Fruit fly (Drosophila melanogaster) whole organism, embryonic: ENCODE data around the gene Rab3-GEF.

Experiments used
- Asciz ChIP-seq: fragments of 200-800 bp; sonication (Bioruptor generic); optimal IDR thresholded peaks from 2 replicates; lab custom pipeline; 2017; ENCODE audit warnings: missing biosample characterization, mild to moderate bottlenecking, missing genetic modification characterization, missing genetic modification reagents
- CG10267 ChIP-seq: fragments of 200-800 bp; sonication (Bioruptor generic); optimal IDR thresholded peaks from 2 replicates; lab custom pipeline; 2018; ENCODE audit warnings: missing biosample characterization, mild to moderate bottlenecking, missing genetic modification characterization, moderate library complexity
- CG10979 ChIP-seq: fragments of 200-800 bp; sonication (Bioruptor generic); optimal IDR thresholded peaks from 2 replicates; lab custom pipeline; 2018; ENCODE audit warnings: missing biosample characterization, mild to moderate bottlenecking, missing genetic modification characterization, moderate library complexity
- CG11504 ChIP-seq: fragments of 200-800 bp; sonication (Bioruptor generic); optimal IDR thresholded peaks from 3 replicates; lab custom pipeline; 2019; ENCODE audit warnings: missing biosample characterization, mild to moderate bottlenecking, missing genetic modification characterization, moderate library complexity
- CG11560 ChIP-seq: fragments of 200-800 bp; sonication (Bioruptor generic); IDR thresholded peaks from 3 replicates; pipeline ENCODE4 v1.3.6; 2022; ENCODE audit warnings: missing biosample characterization, missing genetic modification characterization
- CG12104 ChIP-seq: fragments of 200-800 bp; sonication (Bioruptor generic); optimal IDR thresholded peaks from 3 replicates; lab custom pipeline; 2016; ENCODE audit warnings: missing biosample characterization, missing genetic modification characterization
- CG17361 ChIP-seq: fragments of 200-800 bp; sonication (Bioruptor generic); IDR thresholded peaks from 3 replicates; pipeline ENCODE4 v1.3.6; 2022; ENCODE audit warnings: missing biosample characterization, missing genetic modification characterization
- CG17829 ChIP-seq: fragments of 200-800 bp; optimal IDR thresholded peaks from 2 replicates; lab custom pipeline; 2019; ENCODE audit warnings: missing biosample characterization, mild to moderate bottlenecking, missing genetic modification characterization, moderate library complexity
- CG2678 ChIP-seq: fragments of 200-800 bp; sonication (Bioruptor generic); optimal IDR thresholded peaks from 3 replicates; lab custom pipeline; 2019; ENCODE audit warnings: missing biosample characterization, mild to moderate bottlenecking, missing genetic modification characterization, moderate library complexity
- CG31441 ChIP-seq: fragments of 200-800 bp; sonication (Bioruptor generic); IDR thresholded peaks from 2 replicates; pipeline ENCODE4 v1.3.6; 2022; ENCODE audit warnings: missing biosample characterization, missing genetic modification characterization
- CG32772 ChIP-seq: fragments of 200-800 bp; sonication (Bioruptor generic); IDR thresholded peaks from 2 replicates; pipeline ENCODE4 v1.3.6; 2022; ENCODE audit warnings: missing biosample characterization, missing genetic modification characterization
- CG3995 ChIP-seq: fragments of 200-800 bp; sonication (Bioruptor generic); optimal IDR thresholded peaks from 3 replicates; lab custom pipeline; 2016; ENCODE audit warnings: missing biosample characterization, missing genetic modification characterization
- CG5180 ChIP-seq: fragments of 200-800 bp; sonication (Bioruptor generic); optimal IDR thresholded peaks from 3 replicates; lab custom pipeline; 2017; ENCODE audit warnings: missing biosample characterization, missing genetic modification characterization, mild to moderate bottlenecking, moderate library complexity, missing genetic modification reagents
- CG7556 ChIP-seq: fragments of 200-800 bp; sonication (Bioruptor generic); optimal IDR thresholded peaks from 2 replicates; lab custom pipeline; 2017; ENCODE audit warnings: missing biosample characterization, mild to moderate bottlenecking, missing genetic modification characterization
- CG7839 ChIP-seq: fragments of 200-800 bp; sonication (Bioruptor generic); optimal IDR thresholded peaks from 3 replicates; lab custom pipeline; 2018; ENCODE audit warnings: missing biosample characterization, mild to moderate bottlenecking, missing genetic modification characterization, moderate library complexity
- CG8281 ChIP-seq: fragments of 200-800 bp; sonication (Bioruptor generic); optimal IDR thresholded peaks from 2 replicates; lab custom pipeline; 2018; ENCODE audit warnings: missing biosample characterization, mild to moderate bottlenecking, missing genetic modification characterization, moderate library complexity
- CG8924 ChIP-seq: fragments of 200-800 bp; optimal IDR thresholded peaks from 3 replicates; lab custom pipeline; 2019; ENCODE audit warnings: missing biosample characterization, mild to moderate bottlenecking, missing genetic modification characterization, moderate library complexity
- CTCF ChIP-seq: fragments of 200-800 bp; sonication (Bioruptor generic); optimal IDR thresholded peaks from 2 replicates; lab custom pipeline; 2017; ENCODE audit warnings: missing biosample characterization, mild to moderate bottlenecking, missing genetic modification characterization, moderate library complexity
- D19A ChIP-seq: fragments of 200-800 bp; optimal IDR thresholded peaks from 3 replicates; lab custom pipeline; 2019; ENCODE audit warnings: missing biosample characterization, mild to moderate bottlenecking, missing genetic modification characterization, moderate library complexity
- Dref ChIP-seq: fragments of 200-800 bp; sonication (Bioruptor generic); IDR thresholded peaks from 2 replicates; pipeline ENCODE4 v1.3.6; 2022; ENCODE audit warnings: missing biosample characterization, missing genetic modification characterization
- E2f2 ChIP-seq: fragments of 200-800 bp; sonication (Bioruptor generic); IDR thresholded peaks from 2 replicates; pipeline ENCODE4 v1.3.6; 2022; ENCODE audit warnings: missing biosample characterization, missing genetic modification characterization
- Eip74EF ChIP-seq, 2 experiments: fragments of 200-800 bp in 1 of 2; fragments of >200 bp in 1 of 2; sonication (Bioruptor generic) in 1 of 2; optimal IDR thresholded peaks; 2 replicates each; lab custom pipeline; 2017 to 2019; ENCODE audit warnings: missing biosample characterization in 2 of 2, missing genetic modification characterization in 2 of 2, mild to moderate bottlenecking in 1 of 2, moderate library complexity in 1 of 2
- HLH3B ChIP-seq: fragments of 200-800 bp; sonication (Bioruptor generic); IDR thresholded peaks from 2 replicates; pipeline ENCODE4 v1.3.6; 2022; ENCODE audit warnings: missing biosample characterization, missing genetic modification characterization
- Hr51 ChIP-seq, 2 experiments: fragments of 200-800 bp; sonication (Bioruptor generic); optimal IDR thresholded peaks; 2 replicates in 1 of 2; 3 replicates in 1 of 2; lab custom pipeline; 2016 to 2018; ENCODE audit warnings: missing biosample characterization in 2 of 2, missing genetic modification characterization in 2 of 2, mild to moderate bottlenecking in 1 of 2, moderate library complexity in 1 of 2
- Hr78 ChIP-seq, 2 experiments: fragments of 200-800 bp in 1 of 2; fragments of >200 bp in 1 of 2; sonication (Bioruptor generic) in 1 of 2; optimal IDR thresholded peaks; 2 replicates each; lab custom pipeline; 2017 to 2019; ENCODE audit warnings: missing biosample characterization in 2 of 2, missing genetic modification characterization in 2 of 2, mild to moderate bottlenecking in 1 of 2, moderate library complexity in 1 of 2
- Oli ChIP-seq: fragments of 200-800 bp; sonication (Bioruptor generic); optimal IDR thresholded peaks from 2 replicates; lab custom pipeline; 2018; ENCODE audit warnings: missing biosample characterization, mild to moderate bottlenecking, missing genetic modification characterization, moderate library complexity
- Optix ChIP-seq: fragments of 200-800 bp; sonication (Bioruptor generic); IDR thresholded peaks from 3 replicates; pipeline ENCODE4 v1.3.6; 2022; ENCODE audit warnings: missing biosample characterization, missing genetic modification characterization
- Ptx1 ChIP-seq: fragments of 200-800 bp; sonication (Bioruptor generic); IDR thresholded peaks from 2 replicates; pipeline ENCODE4 v1.3.6; 2022; ENCODE audit warnings: missing biosample characterization, missing genetic modification characterization
- Sox102F ChIP-seq: fragments of 200-800 bp; sonication (Bioruptor generic); optimal IDR thresholded peaks from 2 replicates; lab custom pipeline; 2018; ENCODE audit warnings: missing biosample characterization, mild to moderate bottlenecking, missing genetic modification characterization, moderate library complexity
- Xrp1 ChIP-seq: fragments of 200-800 bp; sonication (Bioruptor generic); IDR thresholded peaks from 2 replicates; pipeline ENCODE4 v1.3.6; 2022; ENCODE audit warnings: missing biosample characterization, missing genetic modification characterization
- btn ChIP-seq: fragments of 200-800 bp; sonication (Bioruptor generic); optimal IDR thresholded peaks from 2 replicates; lab custom pipeline; 2016; ENCODE audit warnings: missing biosample characterization, missing genetic modification characterization
- crc ChIP-seq: fragments of 200-800 bp; sonication (Bioruptor generic); optimal IDR thresholded peaks from 2 replicates; lab custom pipeline; 2016; ENCODE audit warnings: missing biosample characterization, missing genetic modification characterization
- dysf ChIP-seq: fragments of 200-800 bp; sonication (Bioruptor generic); IDR thresholded peaks from 3 replicates; pipeline ENCODE4 v1.3.6; 2022; ENCODE audit warnings: missing biosample characterization, missing genetic modification characterization
- ems ChIP-seq: fragments of 200-800 bp; sonication (Bioruptor generic); optimal IDR thresholded peaks from 3 replicates; lab custom pipeline; 2016; ENCODE audit warnings: missing biosample characterization, missing genetic modification characterization
- exex ChIP-seq: fragments of 200-800 bp; sonication (Bioruptor generic); optimal IDR thresholded peaks from 4 replicates; lab custom pipeline; 2018; ENCODE audit warnings: missing biosample characterization, mild to moderate bottlenecking, missing genetic modification characterization, moderate library complexity
- fu2 ChIP-seq: fragments of 200-800 bp; sonication (Bioruptor generic); optimal IDR thresholded peaks from 2 replicates; lab custom pipeline; 2016; ENCODE audit warnings: missing biosample characterization, missing genetic modification characterization
- grau ChIP-seq: fragments of 200-800 bp; optimal IDR thresholded peaks from 3 replicates; lab custom pipeline; 2019; ENCODE audit warnings: missing biosample characterization, mild to moderate bottlenecking, missing genetic modification characterization, moderate library complexity
- gsb-n ChIP-seq: fragments of 200-800 bp; sonication (Bioruptor generic); optimal IDR thresholded peaks from 3 replicates; lab custom pipeline; 2018; ENCODE audit warnings: missing biosample characterization, mild to moderate bottlenecking, missing genetic modification characterization
- hkb ChIP-seq, 2 experiments: fragments of 200-800 bp in 1 of 2; fragments of >200 bp in 1 of 2; sonication (Bioruptor generic) in 1 of 2; IDR thresholded peaks in 1 of 2; optimal IDR thresholded peaks in 1 of 2; 2 replicates each; pipeline versions ENCODE4 v1.3.6 to Lab custom; 2017 to 2022; ENCODE audit warnings: missing biosample characterization in 1 of 2, missing genetic modification characterization in 1 of 2
- kah ChIP-seq: fragments of 200-800 bp; sonication (Bioruptor generic); optimal IDR thresholded peaks from 2 replicates; lab custom pipeline; 2018; ENCODE audit warnings: missing biosample characterization, mild to moderate bottlenecking, missing genetic modification characterization
- oc ChIP-seq: fragments of 200-800 bp; sonication (Bioruptor generic); optimal IDR thresholded peaks from 2 replicates; lab custom pipeline; 2018; ENCODE audit warnings: missing biosample characterization, mild to moderate bottlenecking, missing genetic modification characterization, moderate library complexity
- pan ChIP-seq, 4 experiments: fragments of >200 bp in 3 of 4; fragments of 200-800 bp in 1 of 4; sonication (Bioruptor generic) in 1 of 4; optimal IDR thresholded peaks in 3 of 4; IDR thresholded peaks in 1 of 4; 2 replicates each; pipeline versions ENCODE4 v1.3.6 to Lab custom; 2017 to 2022; ENCODE audit warnings: missing biosample characterization in 2 of 4, missing genetic modification characterization in 2 of 4, mixed read lengths in 1 of 4
- phol ChIP-seq: fragments of 200-800 bp; sonication (Bioruptor generic); optimal IDR thresholded peaks from 3 replicates; lab custom pipeline; 2018; ENCODE audit warnings: missing biosample characterization, mild to moderate bottlenecking, missing genetic modification characterization, moderate library complexity
- stc ChIP-seq: fragments of 200-800 bp; sonication (Bioruptor generic); IDR thresholded peaks from 2 replicates; pipeline ENCODE4 v1.3.6; 2022; ENCODE audit warnings: missing biosample characterization, missing genetic modification characterization
- tap ChIP-seq: fragments of 200-800 bp; optimal IDR thresholded peaks from 3 replicates; lab custom pipeline; 2019; ENCODE audit warnings: missing biosample characterization, mild to moderate bottlenecking, missing genetic modification characterization, moderate library complexity
- tgo ChIP-seq: fragments of 200-800 bp; sonication (Bioruptor generic); IDR thresholded peaks from 3 replicates; pipeline ENCODE4 v1.3.6; 2022; ENCODE audit warnings: missing biosample characterization, missing genetic modification characterization
- ttk ChIP-seq: fragments of 200-800 bp; sonication (Bioruptor generic); IDR thresholded peaks from 2 replicates; pipeline ENCODE4 v2.1.2; 2022; ENCODE audit warnings: missing biosample characterization, missing genetic modification characterization
- unpg ChIP-seq: fragments of 200-800 bp; sonication (Bioruptor generic); optimal IDR thresholded peaks from 3 replicates; lab custom pipeline; 2018; ENCODE audit warnings: missing biosample characterization, mild to moderate bottlenecking, missing genetic modification characterization, moderate library complexity
- wor ChIP-seq: fragments of 200-800 bp; sonication (Bioruptor generic); IDR thresholded peaks from 2 replicates; pipeline ENCODE4 v1.3.6; 2022; ENCODE audit warnings: missing biosample characterization, missing genetic modification characterization

Rab3-GEF gene

DNA sequence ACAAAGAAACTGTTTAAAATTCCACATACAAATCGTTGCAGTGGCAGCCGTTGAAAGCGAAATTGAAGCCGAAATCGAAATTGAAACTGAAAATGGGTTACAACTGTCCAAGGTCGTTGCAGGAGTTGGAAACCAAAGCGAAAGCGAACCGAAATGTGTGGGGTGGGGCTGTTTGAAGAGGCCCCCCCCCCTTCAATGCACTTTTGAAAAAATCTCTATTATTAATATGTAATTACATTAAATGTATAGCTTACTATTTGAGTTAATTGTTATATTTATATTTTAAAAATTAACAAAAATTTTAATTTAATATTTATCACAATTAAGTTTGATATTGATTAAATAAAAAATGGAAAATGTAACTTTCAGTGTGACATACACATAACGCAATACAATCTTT is 32.2 kb downstream of the Rab3-GEF start (continued):
- TF ChIP-seq unpg (GFP tag; lab: Kevin White, UChicago) (peak; percentile 16), Eip74EF (GFP tag; optimal IDR thresholded peaks at IDR 0.05; lab: Kevin White, UChicago) (peak in 1 of 2 experiments; percentile 29), Hr78 (GFP tag; optimal IDR thresholded peaks at IDR 0.05; lab: Kevin White, UChicago) (peak in 1 of 2 experiments; percentile 22), CG8281 (tag; lab: Kevin White, UChicago) (no peak), dysf (GFP tag; lab: Robert Waterston, UW) (0 out of 3 replicates have a peak, but pooled peaks have one; percentile 27), wor (0 out of 2 replicates have a peak, but pooled peaks have one; percentile 14), CG7839 (tag; lab: Kevin White, UChicago) (peak; percentile 46), CG3995 (GFP tag; lab: Kevin White, UChicago) (no peak), CG10979 (tag; lab: Kevin White, UChicago) (peak; percentile 45), oc (tag; lab: Kevin White, UChicago) (peak; percentile 47), CG2678 (tag; lab: Kevin White, UChicago) (peak; percentile 61), Dref (GFP tag; lab: Robert Waterston, UW) (no peak), tgo (GFP tag; lab: Robert Waterston, UW) (peak; percentile 39; the same call in 1 of the 3 replicates), tap (tag; lab: Kevin White, UChicago) (peak; percentile 35), CTCF (GFP tag; lab: Kevin White, UChicago) (no peak), Hr51 (GFP tag; optimal IDR thresholded peaks at IDR 0.05; lab: Kevin White, UChicago) (peak in 1 of 2 experiments; percentile 73), phol (tag; lab: Kevin White, UChicago) (peak; percentile 47), kah (GFP tag; lab: Kevin White, UChicago) (peak; percentile 3), CG17361 (peak; percentile 63; the same call in 2 of the 3 replicates), CG31441 (peak; percentile 70), CG5180 (GFP tag; lab: Kevin White, UChicago) (peak; percentile 54), pan (optimal IDR thresholded peaks at IDR 0.05; lab: Kevin White, UChicago) (no peak), pan (GFP tag; optimal IDR thresholded peaks at IDR 0.05 in 1 of 2, IDR thresholded peaks at IDR 0.05 in 1 of 2) (peak in 1 of 2 experiments; percentile 56), ttk (peak; percentile 47; the same call in 1 of the 2 replicates), fu2 (GFP tag; lab: Kevin White, UChicago) (no peak), CG32772 (GFP tag; lab: Robert Waterston, UW) (0 out of 2 replicates have a peak, but pooled peaks have one; percentile 19), ems (GFP tag; lab: Kevin White, UChicago) (no peak), CG17829 (tag; lab: Kevin White, UChicago) (peak; percentile 33), CG7556 (peak; percentile 25), Ptx1 (GFP tag; lab: Robert Waterston, UW) (peak; percentile 49; the same call in 1 of the 2 replicates), CG11504 (tag; lab: Kevin White, UChicago) (peak; percentile 73), gsb-n (peak; percentile 54), Optix (GFP tag; lab: Robert Waterston, UW) (no peak), hkb (optimal IDR thresholded peaks at IDR 0.05; lab: Kevin White, UChicago) (no peak), hkb (GFP tag; IDR thresholded peaks at IDR 0.05; lab: Robert Waterston, UW) (peak; percentile 48; the same call in 1 of the 2 replicates), crc (GFP tag; lab: Kevin White, UChicago) (no peak), CG12104 (no peak), stc (GFP tag; lab: Robert Waterston, UW) (peak; percentile 57), Xrp1 (GFP tag; lab: Robert Waterston, UW) (peak; percentile 38; the same call in 1 of the 2 replicates), Sox102F (peak; percentile 64), CG8924 (tag; lab: Kevin White, UChicago) (peak; percentile 52), grau (peak; percentile 31), CG10267 (tag; lab: Kevin White, UChicago) (peak; percentile 24), E2f2 (GFP tag; lab: Robert Waterston, UW) (peak; percentile 26; the same call in 1 of the 2 replicates), HLH3B (GFP tag; lab: Robert Waterston, UW) (peak; percentile 55; the same call in 1 of the 2 replicates), D19A (peak; percentile 41), Oli (tag; lab: Kevin White, UChicago) (peak; percentile 45), CG11560 (tag; lab: Robert Waterston, UW) (no peak), Asciz (GFP tag; lab: Kevin White, UChicago) (peak; percentile 28), exex (no peak), btn (GFP tag; lab: Kevin White, UChicago) (no peak)
